Fruit fly (Drosophila melanogaster): ENCODE data around the gene CG43703.

Gene CG43703

dm6 chr2L:3779143-3779788 is 14.0 kb downstream of the CG43703 start (continued):
- TF ChIP-seq CoRest (tag; optimal IDR thresholded peaks at IDR 0.05), result peak; percentile 22
- TF ChIP-seq CG30403 (GFP tag; optimal IDR thresholded peaks at IDR 0.05), result peak; percentile 39
- TF ChIP-seq so (GFP tag; IDR thresholded peaks at IDR 0.05), result no peak
- TF ChIP-seq CG11695 (GFP tag; IDR thresholded peaks at IDR 0.05), result no peak
- no peak for TF ChIP-seq Dad (GFP tag; optimal IDR thresholded peaks at IDR 0.05)
- no peak for TF ChIP-seq slp2 (GFP tag; optimal IDR thresholded peaks at IDR 0.05)
- TF ChIP-seq Adf1 (GFP tag; IDR thresholded peaks at IDR 0.05), result no peak
- TF ChIP-seq CG32772 (GFP tag; IDR thresholded peaks at IDR 0.05), result no peak
- no peak for TF ChIP-seq B-H1 (GFP tag; IDR thresholded peaks at IDR 0.05)
- no peak; the same call in 1 of the 2 replicates for TF ChIP-seq CG14014 (GFP tag; IDR thresholded peaks at IDR 0.05)
- TF ChIP-seq lola (GFP tag; optimal IDR thresholded peaks at IDR 0.05), result no peak
- no peak for TF ChIP-seq gce (GFP tag; IDR thresholded peaks at IDR 0.05)
- TF ChIP-seq dysf (GFP tag; IDR thresholded peaks at IDR 0.05), result no peak
- no peak for TF ChIP-seq CG3407 (GFP tag; optimal IDR thresholded peaks at IDR 0.05)
- TF ChIP-seq Dbx (GFP tag; IDR thresholded peaks at IDR 0.05), result no peak
- TF ChIP-seq YL-1 (GFP tag; optimal IDR thresholded peaks at IDR 0.05), result no peak
- no peak for TF ChIP-seq CG3726 (GFP tag; IDR thresholded peaks at IDR 0.05)
- no peak for TF ChIP-seq Hr78 (GFP tag; optimal IDR thresholded peaks at IDR 0.05)
- TF ChIP-seq CG31224 (GFP tag; IDR thresholded peaks at IDR 0.05), result no peak
- no peak for TF ChIP-seq fd96Cb (tag; optimal IDR thresholded peaks at IDR 0.05)
- no peak for TF ChIP-seq Rfx (GFP tag; IDR thresholded peaks at IDR 0.05)
- no peak for TF ChIP-seq chn (GFP tag; optimal IDR thresholded peaks at IDR 0.05)
- no peak for TF ChIP-seq CG17802 (tag; optimal IDR thresholded peaks at IDR 0.05)
- TF ChIP-seq CG12299 (tag; optimal IDR thresholded peaks at IDR 0.05), result no peak
- no peak for TF ChIP-seq hb (GFP tag; IDR thresholded peaks at IDR 0.05; ENCODE audit: partially characterized antibody)
- no peak for TF ChIP-seq CG12236 (GFP tag; optimal IDR thresholded peaks at IDR 0.05)
- TF ChIP-seq CHES-1-like (GFP tag; optimal IDR thresholded peaks at IDR 0.05), result no peak
- no peak for TF ChIP-seq ranshi (GFP tag; IDR thresholded peaks at IDR 0.05)
- TF ChIP-seq gsb-n (tag; optimal IDR thresholded peaks at IDR 0.05), result no peak
- TF ChIP-seq NC2β (GFP tag; optimal IDR thresholded peaks at IDR 0.05), result no peak
- peak in 1 of 2 experiments; percentile 23 for TF ChIP-seq Hr51 (GFP tag; optimal IDR thresholded peaks at IDR 0.05)
- no peak for TF ChIP-seq Nf-YC (tag; optimal IDR thresholded peaks at IDR 0.05)
- TF ChIP-seq Fer1 (GFP tag; optimal IDR thresholded peaks at IDR 0.05), result no peak
- TF ChIP-seq TFAM (GFP tag; optimal IDR thresholded peaks at IDR 0.05), result no peak
- TF ChIP-seq CG17385 (GFP tag; optimal IDR thresholded peaks at IDR 0.05), result no peak
- no peak for TF ChIP-seq sc (optimal IDR thresholded peaks at IDR 0.05)
- no peak for TF ChIP-seq sc (GFP tag; optimal IDR thresholded peaks at IDR 0.05)
- no peak for TF ChIP-seq Ada2b (GFP tag; IDR thresholded peaks at IDR 0.05)
- peak; percentile 44 for TF ChIP-seq tio (GFP tag; optimal IDR thresholded peaks at IDR 0.05)
- TF ChIP-seq CG10431 (GFP tag; optimal IDR thresholded peaks at IDR 0.05), result no peak
- TF ChIP-seq CG18599 (GFP tag; optimal IDR thresholded peaks at IDR 0.05), result no peak
- TF ChIP-seq BtbVII (GFP tag; optimal IDR thresholded peaks at IDR 0.05), result no peak
- no peak for TF ChIP-seq en (GFP tag; optimal IDR thresholded peaks at IDR 0.05)
- TF ChIP-seq pb (GFP tag; optimal IDR thresholded peaks at IDR 0.05), result no peak
- no peak for TF ChIP-seq Scr (GFP tag; IDR thresholded peaks at IDR 0.05; ENCODE audit: partially characterized antibody)
- no peak for TF ChIP-seq salm (tag; optimal IDR thresholded peaks at IDR 0.05)
- TF ChIP-seq Lim3 (GFP tag; IDR thresholded peaks at IDR 0.05), result no peak
- TF ChIP-seq Bgb (GFP tag; IDR thresholded peaks at IDR 0.05; ENCODE audit: partially characterized antibody), result no peak
- TF ChIP-seq pnt (GFP tag; optimal IDR thresholded peaks at IDR 0.05), result no peak
- TF ChIP-seq CG4360 (GFP tag; IDR thresholded peaks at IDR 0.05), result no peak
- no peak for TF ChIP-seq CG9609 (GFP tag; optimal IDR thresholded peaks at IDR 0.05)

All from whole organism, embryonic.